Fruit fly (Drosophila melanogaster): ENCODE data around the gene DIP-gamma.

The DIP-gamma gene

dm6 chr3R:28891513-28892097, 78.6 kb downstream of the DIP-gamma start:
- TF ChIP-seq CG11696 (GFP tag; IDR thresholded peaks at IDR 0.05) (no peak), CG2202 (tag; optimal IDR thresholded peaks at IDR 0.05) (no peak), Blimp-1 (GFP tag; optimal IDR thresholded peaks at IDR 0.05) (no peak), zfh1 (GFP tag; IDR thresholded peaks at IDR 0.05) (peak; percentile 24; the same call in 1 of the 3 replicates), CG9876 (GFP tag; optimal IDR thresholded peaks at IDR 0.05) (no peak), zen2 (GFP tag; IDR thresholded peaks at IDR 0.05; ENCODE audit: partially characterized antibody) (0 out of 3 replicates have a peak, but pooled peaks have one; percentile 46), Lhr (GFP tag; optimal IDR thresholded peaks at IDR 0.05) (no peak), CG16779 (GFP tag; IDR thresholded peaks at IDR 0.05) (no peak), CG13894 (tag; optimal IDR thresholded peaks at IDR 0.05) (no peak), CG15514 (GFP tag; optimal IDR thresholded peaks at IDR 0.05) (peak; percentile 11), Xrp1 (GFP tag; IDR thresholded peaks at IDR 0.05) (0 out of 2 replicates have a peak, but pooled peaks have one; percentile 14), CG2199 (GFP tag; IDR thresholded peaks at IDR 0.05) (0 out of 3 replicates have a peak, but pooled peaks have one; percentile 40), CG7839 (tag; optimal IDR thresholded peaks at IDR 0.05) (peak; percentile 9), pan (optimal IDR thresholded peaks at IDR 0.05) (no peak), pan (GFP tag; optimal IDR thresholded peaks at IDR 0.05 in 1 of 2, IDR thresholded peaks at IDR 0.05 in 1 of 2) (no peak), nom (GFP tag; optimal IDR thresholded peaks at IDR 0.05) (peak; percentile 45), fu2 (GFP tag; optimal IDR thresholded peaks at IDR 0.05) (no peak), chinmo (GFP tag; IDR thresholded peaks at IDR 0.05; ENCODE audit: partially characterized antibody) (peak; percentile 70; the same call in 2 of the 4 replicates), ranshi (GFP tag; IDR thresholded peaks at IDR 0.05) (0 out of 2 replicates have a peak, but pooled peaks have one; percentile 47), CG32772 (GFP tag; IDR thresholded peaks at IDR 0.05) (no peak), amos (GFP tag; IDR thresholded peaks at IDR 0.05; ENCODE audit: partially characterized antibody) (peak; percentile 29; the same call in 1 of the 2 replicates), mam (GFP tag; optimal IDR thresholded peaks at IDR 0.05) (peak; percentile 5), insv (GFP tag; optimal IDR thresholded peaks at IDR 0.05) (no peak), hkb (optimal IDR thresholded peaks at IDR 0.05) (no peak), hkb (GFP tag; IDR thresholded peaks at IDR 0.05) (peak; percentile 35; the same call in 1 of the 2 replicates), CG8924 (tag; optimal IDR thresholded peaks at IDR 0.05) (peak; percentile 8), crp (GFP tag; optimal IDR thresholded peaks at IDR 0.05) (no peak), Fer1 (GFP tag; optimal IDR thresholded peaks at IDR 0.05) (peak; percentile 9), vvl (GFP tag; IDR thresholded peaks at IDR 0.05) (peak; percentile 35; the same call in 1 of the 2 replicates), Eip74EF (GFP tag; optimal IDR thresholded peaks at IDR 0.05) (peak in 1 of 2 experiments; percentile 63), ftz-f1 (GFP tag; optimal IDR thresholded peaks at IDR 0.05) (peak; percentile 21), CG1832 (GFP tag; optimal IDR thresholded peaks at IDR 0.05) (no peak), MTF-1 (GFP tag; optimal IDR thresholded peaks at IDR 0.05; ENCODE audit: borderline replicate concordance) (no peak), Dll (GFP tag; IDR thresholded peaks at IDR 0.05; ENCODE audit: partially characterized antibody) (0 out of 4 replicates have a peak, but pooled peaks have one; percentile 36), tup (GFP tag; optimal IDR thresholded peaks at IDR 0.05) (no peak), Awh (GFP tag; IDR thresholded peaks at IDR 0.05) (no peak), az2 (GFP tag; optimal IDR thresholded peaks at IDR 0.05) (no peak), CG10274 (GFP tag; optimal IDR thresholded peaks at IDR 0.05) (peak; percentile 37), crol (GFP tag; IDR thresholded peaks at IDR 0.05) (peak; percentile 81), CG7786 (GFP tag; optimal IDR thresholded peaks at IDR 0.05) (no peak), CG1233 (GFP tag; optimal IDR thresholded peaks at IDR 0.05) (no peak), CG10654 (GFP tag; optimal IDR thresholded peaks at IDR 0.05) (no peak), nerfin-2 (GFP tag; IDR thresholded peaks at IDR 0.05; ENCODE audit: partially characterized antibody) (0 out of 2 replicates have a peak, but pooled peaks have one; percentile 21), hth (optimal IDR thresholded peaks at IDR 0.05) (no peak), Taf1 (GFP tag; IDR thresholded peaks at IDR 0.05) (no peak), ERR (GFP tag; optimal IDR thresholded peaks at IDR 0.05) (peak; percentile 8), Mrtf (GFP tag; IDR thresholded peaks at IDR 0.05) (no peak), CG4424 (GFP tag; optimal IDR thresholded peaks at IDR 0.05) (no peak), CG14014 (GFP tag; IDR thresholded peaks at IDR 0.05) (peak; percentile 18; the same call in 1 of the 2 replicates)

All from whole organism, embryonic.